Worm (Caenorhabditis elegans): ENCODE results near the gene apm-3.

- no peak for TF ChIP-seq med-1 (GFP tag; optimal IDR thresholded peaks at IDR 0.05; ENCODE audit: insufficient read depth)
- TF ChIP-seq flt-1 (GFP tag; IDR thresholded peaks at IDR 0.05), result no peak
- no peak for TF ChIP-seq ref-1 (GFP tag; conservative IDR thresholded peaks at IDR 0.05)
- no peak for TF ChIP-seq klf-2 (GFP tag; conservative IDR thresholded peaks at IDR 0.05)
- no peak for TF ChIP-seq ztf-29 (GFP tag; IDR thresholded peaks at IDR 0.05)
- no peak for TF ChIP-seq cog-1 (tag; optimal IDR thresholded peaks at IDR 0.05)
These were observed 6.0 kb upstream of the apm-3 start, which contains the start of gene sms-2 for ce11 chrX:948783-949182.

All from whole organism, midembryonic.